Fruit fly (Drosophila melanogaster) whole organism, wandering third instar larva: Measurements from ENCODE around the gene mAcon1.

Experiments used
- Abd-B ChIP-seq: fragments of >200 bp; optimal IDR thresholded peaks from 2 replicates; lab custom pipeline; 2017; ENCODE audit warnings: missing biosample characterization, missing genetic modification characterization
- Jra ChIP-seq: sonication (Bioruptor generic); optimal IDR thresholded peaks from 2 replicates; lab custom pipeline; 2016; ENCODE audit warnings: missing biosample characterization, missing genetic modification characterization
- Vsx2 ChIP-seq: fragments of 200-300, 225-300 bp; sonication (Bioruptor generic); optimal IDR thresholded peaks from 2 replicates; lab custom pipeline; 2018; ENCODE audit warnings: missing biosample characterization, missing genetic modification characterization; ENCODE audit not compliant: partially characterized antibody
- foxo ChIP-seq, 2 experiments: fragments of 200-800 bp; sonication (Bioruptor generic); optimal IDR thresholded peaks; 2 replicates in 1 of 2; 3 replicates in 1 of 2; lab custom pipeline; 2016 to 2017; ENCODE audit warnings: missing biosample characterization in 2 of 2, missing genetic modification characterization in 2 of 2
- fru ChIP-seq: fragments of 200-800 bp; sonication (Bioruptor generic); optimal IDR thresholded peaks from 3 replicates; lab custom pipeline; 2016; ENCODE audit warnings: missing biosample characterization, mild to moderate bottlenecking, missing genetic modification characterization
- h ChIP-seq: fragments of 200-800 bp; sonication (Bioruptor generic); optimal IDR thresholded peaks from 3 replicates; lab custom pipeline; 2016; ENCODE audit warnings: missing biosample characterization, mild to moderate bottlenecking, missing genetic modification characterization
- psq ChIP-seq: fragments of 200-800 bp; sonication (Bioruptor generic); optimal IDR thresholded peaks from 3 replicates; lab custom pipeline; 2017; ENCODE audit warnings: missing biosample characterization, mild to moderate bottlenecking, missing genetic modification characterization, moderate library complexity
- usp ChIP-seq: fragments of >200 bp; optimal IDR thresholded peaks from 2 replicates; lab custom pipeline; 2017; ENCODE audit warnings: missing biosample characterization, missing genetic modification characterization

- no peak for TF ChIP-seq Abd-B (GFP tag; lab: Kevin White, UChicago)
- TF ChIP-seq fru (GFP tag; lab: Kevin White, UChicago): no peak
- TF ChIP-seq psq: no peak
- no peak for TF ChIP-seq h (GFP tag; lab: Kevin White, UChicago)
- no peak for TF ChIP-seq usp
- TF ChIP-seq Jra (GFP tag; lab: Kevin White, UChicago): no peak
- no peak for TF ChIP-seq Vsx2
- no peak for TF ChIP-seq foxo (GFP tag; optimal IDR thresholded peaks at IDR 0.05; lab: Kevin White, UChicago)
Measured at dm6 chr2L:21179615-21180031, 11.3 kb downstream of the mAcon1 start, which contains the start of the genes bur and Mcm10.
